Fruit fly (Drosophila melanogaster) S2 (cell line): ENCODE measurements around the gene CG17544.

Experiments used
- CG8478 ChIP-seq: fragments of >200 bp; optimal IDR thresholded peaks from 2 replicates; lab custom pipeline; 2018
- CTCF ChIP-seq, 2 experiments: fragments of >200 bp; optimal IDR thresholded peaks; 2 replicates each; lab custom pipeline; 2018

DNA sequence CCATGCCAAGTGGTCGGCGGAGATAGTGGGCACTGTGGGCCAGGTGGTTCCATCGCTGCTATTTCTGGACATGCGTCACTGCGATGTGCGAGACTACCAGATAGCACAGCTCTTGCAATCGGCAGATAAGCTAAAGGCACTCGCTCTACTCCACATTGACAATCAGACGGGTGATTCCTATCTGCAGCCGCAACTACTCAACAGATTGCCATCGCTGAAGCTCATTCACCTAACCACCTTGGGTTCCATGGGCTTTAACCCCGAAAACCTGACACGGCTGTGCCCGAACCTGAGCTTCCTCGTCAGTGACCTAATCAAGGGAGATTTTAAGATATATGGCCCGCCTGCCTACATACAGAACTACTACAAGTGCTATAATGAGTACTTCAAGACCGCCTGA is 31.4 kb upstream of the CG17544 start:
- TF ChIP-seq CG8478 (lab: Kevin White, UChicago) = no peak
- TF ChIP-seq CTCF (optimal IDR thresholded peaks at IDR 0.05; lab: Kevin White, UChicago) = no peak
